Worm (Caenorhabditis elegans): ENCODE measurements around the gene ZK546.5.

DNA sequence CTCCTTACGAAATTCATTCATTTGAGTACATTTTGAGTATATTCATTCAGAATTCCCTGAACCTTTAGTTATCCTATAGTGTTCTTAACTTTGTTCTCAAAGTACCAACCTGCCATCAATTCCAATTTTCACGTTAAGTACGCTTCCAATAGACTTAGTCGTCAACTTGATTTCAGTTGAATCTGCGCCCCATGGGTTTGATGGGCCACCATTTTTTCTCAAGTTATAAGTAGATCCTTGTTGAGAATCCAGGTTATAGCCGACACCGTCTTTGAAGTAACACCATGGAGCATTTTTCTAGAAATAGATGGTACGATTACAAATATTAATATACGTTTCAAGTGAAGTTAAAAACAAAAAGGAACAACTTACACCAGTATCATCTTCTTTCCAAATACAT lies 10.9 kb upstream of the ZK546.5 start:
- no peak for TF ChIP-seq lin-13 (GFP tag; optimal IDR thresholded peaks at IDR 0.05)
- TF ChIP-seq unc-62 (GFP tag; optimal IDR thresholded peaks at IDR 0.05 in 1 of 2): peak in 1 of 2 experiments; percentile 96
- no peak for TF ChIP-seq unc-62 (tag; optimal IDR thresholded peaks at IDR 0.05)
- no peak for TF ChIP-seq zip-11 (GFP tag; IDR thresholded peaks at IDR 0.05)
- TF ChIP-seq zip-2 (tag; optimal IDR thresholded peaks at IDR 0.05): no peak
- TF ChIP-seq nhr-102 (tag; optimal IDR thresholded peaks at IDR 0.05): no peak
- TF ChIP-seq skn-1 (tag; optimal IDR thresholded peaks at IDR 0.05): no peak
- no peak for TF ChIP-seq ZK546.5 (tag; optimal IDR thresholded peaks at IDR 0.05)
- no peak for TF ChIP-seq mep-1 (tag; optimal IDR thresholded peaks at IDR 0.05)
- TF ChIP-seq vab-7 (GFP tag; IDR thresholded peaks at IDR 0.05): no peak
- TF ChIP-seq zfp-3 (GFP tag; conservative IDR thresholded peaks at IDR 0.05): no peak
- TF ChIP-seq zag-1 (tag; optimal IDR thresholded peaks at IDR 0.05): no peak
- peak; percentile 12 for TF ChIP-seq aha-1 (tag)

Measured in whole organism, L4 larva.